Fruit fly (Drosophila melanogaster) whole organism, embryonic: ENCODE results near the gene MED14.
A peak's percentile ranks its signal among the peaks of the same experiment; 100 is the strongest.

Source experiments
- CG10366 ChIP-seq: fragments of 200-800 bp; sonication (Bioruptor generic); IDR thresholded peaks from 2 replicates; pipeline ENCODE4 v1.3.6; 2022; ENCODE audit warnings: missing biosample characterization, missing genetic modification characterization
- CG10565 ChIP-seq: fragments of 200-800 bp; sonication (Bioruptor generic); optimal IDR thresholded peaks from 3 replicates; lab custom pipeline; 2016; ENCODE audit warnings: missing biosample characterization, mild to moderate bottlenecking, missing genetic modification characterization
- CG11247 ChIP-seq: fragments of 200-800 bp; sonication (Bioruptor generic); IDR thresholded peaks from 2 replicates; pipeline ENCODE4 v1.3.6; 2022; ENCODE audit warnings: missing biosample characterization, missing genetic modification characterization
- CG11398 ChIP-seq: fragments of 200-800 bp; sonication (Bioruptor generic); optimal IDR thresholded peaks from 2 replicates; lab custom pipeline; 2016; ENCODE audit warnings: missing biosample characterization, missing genetic modification characterization
- CG11723 ChIP-seq: fragments of 200-800 bp; sonication (Bioruptor generic); optimal IDR thresholded peaks from 2 replicates; lab custom pipeline; 2017; ENCODE audit warnings: missing biosample characterization, mild to moderate bottlenecking, missing genetic modification characterization
- CG12071 ChIP-seq: fragments of 200-800 bp; sonication (Bioruptor generic); optimal IDR thresholded peaks from 3 replicates; lab custom pipeline; 2018; ENCODE audit warnings: missing biosample characterization, mild to moderate bottlenecking, missing genetic modification characterization
- CG12236 ChIP-seq: fragments of 200-800 bp; sonication (Bioruptor generic); optimal IDR thresholded peaks from 2 replicates; lab custom pipeline; 2016; ENCODE audit warnings: missing biosample characterization, missing genetic modification characterization
- CG12391 ChIP-seq: fragments of 200-800 bp; sonication (Bioruptor generic); optimal IDR thresholded peaks from 3 replicates; lab custom pipeline; 2018; ENCODE audit warnings: missing biosample characterization, mild to moderate bottlenecking, missing genetic modification characterization, moderate library complexity
- CG13287 ChIP-seq: fragments of 200-800 bp; sonication (Bioruptor generic); IDR thresholded peaks from 2 replicates; pipeline ENCODE4 v1.3.6; 2022; ENCODE audit warnings: missing biosample characterization, missing genetic modification characterization; ENCODE audit not compliant: partially characterized antibody
- CG13424 ChIP-seq: fragments of 200-800 bp; sonication (Bioruptor generic); optimal IDR thresholded peaks from 2 replicates; lab custom pipeline; 2019; ENCODE audit warnings: missing biosample characterization, mild to moderate bottlenecking, missing genetic modification characterization, moderate library complexity
- CG14441 ChIP-seq: fragments of 200-800 bp; sonication (Bioruptor generic); IDR thresholded peaks from 2 replicates; pipeline ENCODE4 v1.3.6; 2022; ENCODE audit warnings: missing biosample characterization, missing genetic modification characterization
- CG1603 ChIP-seq: fragments of 200-800 bp; sonication (Bioruptor generic); optimal IDR thresholded peaks from 2 replicates; lab custom pipeline; 2019; ENCODE audit warnings: missing biosample characterization, mild to moderate bottlenecking, missing genetic modification characterization, moderate library complexity
- CG17829 ChIP-seq: fragments of 200-800 bp; optimal IDR thresholded peaks from 2 replicates; lab custom pipeline; 2019; ENCODE audit warnings: missing biosample characterization, mild to moderate bottlenecking, missing genetic modification characterization, moderate library complexity
- CG1792 ChIP-seq: fragments of 200-800 bp; sonication (Bioruptor generic); optimal IDR thresholded peaks from 2 replicates; lab custom pipeline; 2016; ENCODE audit warnings: missing biosample characterization, missing genetic modification characterization
- CG31388 ChIP-seq: fragments of 200-800 bp; sonication (Bioruptor generic); optimal IDR thresholded peaks from 2 replicates; lab custom pipeline; 2016; ENCODE audit warnings: missing biosample characterization, missing genetic modification characterization
- CG31441 ChIP-seq: fragments of 200-800 bp; sonication (Bioruptor generic); IDR thresholded peaks from 2 replicates; pipeline ENCODE4 v1.3.6; 2022; ENCODE audit warnings: missing biosample characterization, missing genetic modification characterization
- CG4424 ChIP-seq: fragments of 200-800 bp; sonication (Bioruptor generic); optimal IDR thresholded peaks from 3 replicates; lab custom pipeline; 2016; ENCODE audit warnings: missing biosample characterization, missing genetic modification characterization
- CG6689 ChIP-seq: fragments of 200-800 bp; sonication (Bioruptor generic); IDR thresholded peaks from 2 replicates; pipeline ENCODE4 v1.3.6; 2022; ENCODE audit warnings: missing biosample characterization, missing genetic modification characterization
- CG7963 ChIP-seq: fragments of 200-800 bp; sonication (Bioruptor generic); IDR thresholded peaks from 3 replicates; pipeline ENCODE4 v1.3.6; 2022; ENCODE audit warnings: missing biosample characterization, missing genetic modification characterization; ENCODE audit not compliant: partially characterized antibody
- CG9437 ChIP-seq: fragments of 200-800 bp; sonication (Bioruptor generic); optimal IDR thresholded peaks from 2 replicates; lab custom pipeline; 2018; ENCODE audit warnings: missing biosample characterization, mild to moderate bottlenecking, missing genetic modification characterization
- D19A ChIP-seq: fragments of 200-800 bp; optimal IDR thresholded peaks from 3 replicates; lab custom pipeline; 2019; ENCODE audit warnings: missing biosample characterization, mild to moderate bottlenecking, missing genetic modification characterization, moderate library complexity
- Dip3 ChIP-seq: fragments of 200-800 bp; sonication (Bioruptor generic); optimal IDR thresholded peaks from 3 replicates; lab custom pipeline; 2016; ENCODE audit warnings: missing biosample characterization, missing genetic modification characterization
- HHEX ChIP-seq: fragments of 200-800 bp; sonication (Bioruptor generic); optimal IDR thresholded peaks from 3 replicates; lab custom pipeline; 2017; ENCODE audit warnings: missing biosample characterization, mild to moderate bottlenecking, missing genetic modification characterization, missing genetic modification reagents
- HLH3B ChIP-seq: fragments of 200-800 bp; sonication (Bioruptor generic); IDR thresholded peaks from 2 replicates; pipeline ENCODE4 v1.3.6; 2022; ENCODE audit warnings: missing biosample characterization, missing genetic modification characterization
- Hand ChIP-seq: fragments of 200-800 bp; sonication (Bioruptor generic); optimal IDR thresholded peaks from 2 replicates; lab custom pipeline; 2017; ENCODE audit warnings: mild to moderate bottlenecking, missing biosample characterization, missing genetic modification reagents, missing genetic modification characterization
- Jarid2 ChIP-seq: fragments of 200-800 bp; sonication (Bioruptor generic); optimal IDR thresholded peaks from 3 replicates; lab custom pipeline; 2017; ENCODE audit warnings: mild to moderate bottlenecking, missing biosample characterization, missing genetic modification reagents, missing genetic modification characterization
- Med ChIP-seq: fragments of 200-800 bp; sonication (Bioruptor generic); peaks from one replicate; lab custom pipeline; 2016; ENCODE audit warnings: missing biosample characterization, missing genetic modification characterization, mild to moderate bottlenecking, inconsistent platforms, moderate library complexity
- Nf-YC ChIP-seq: fragments of 200-800 bp; optimal IDR thresholded peaks from 3 replicates; lab custom pipeline; 2019; ENCODE audit warnings: missing biosample characterization, mild to moderate bottlenecking, missing genetic modification characterization, moderate library complexity
- Optix ChIP-seq: fragments of 200-800 bp; sonication (Bioruptor generic); IDR thresholded peaks from 3 replicates; pipeline ENCODE4 v1.3.6; 2022; ENCODE audit warnings: missing biosample characterization, missing genetic modification characterization
- Ptx1 ChIP-seq: fragments of 200-800 bp; sonication (Bioruptor generic); IDR thresholded peaks from 2 replicates; pipeline ENCODE4 v1.3.6; 2022; ENCODE audit warnings: missing biosample characterization, missing genetic modification characterization
- Sin3A ChIP-seq: fragments of >200 bp; optimal IDR thresholded peaks from 2 replicates; lab custom pipeline; 2018
- Sox100B ChIP-seq: fragments of 200-800 bp; sonication (Bioruptor generic); optimal IDR thresholded peaks from 3 replicates; lab custom pipeline; 2018; ENCODE audit warnings: missing biosample characterization, mild to moderate bottlenecking, missing genetic modification characterization
- Sry-δ ChIP-seq: fragments of 200-800 bp; sonication (Bioruptor generic); optimal IDR thresholded peaks from 2 replicates; lab custom pipeline; 2016; ENCODE audit warnings: missing biosample characterization, missing genetic modification characterization
- bowl ChIP-seq: fragments of 200-800 bp; sonication (Bioruptor generic); IDR thresholded peaks from 2 replicates; pipeline ENCODE4 v1.3.6; 2022; ENCODE audit warnings: missing biosample characterization, missing genetic modification characterization
- chinmo ChIP-seq: fragments of 200-800 bp; sonication (Bioruptor generic); IDR thresholded peaks from 4 replicates; pipeline ENCODE4 v1.3.6; 2022; ENCODE audit warnings: missing biosample characterization, missing genetic modification characterization; ENCODE audit not compliant: partially characterized antibody
- crc ChIP-seq: fragments of 200-800 bp; sonication (Bioruptor generic); optimal IDR thresholded peaks from 2 replicates; lab custom pipeline; 2016; ENCODE audit warnings: missing biosample characterization, missing genetic modification characterization
- da ChIP-seq: fragments of 200-800 bp; sonication (Bioruptor generic); optimal IDR thresholded peaks from 2 replicates; lab custom pipeline; 2016; ENCODE audit warnings: missing biosample characterization, missing genetic modification characterization
- gce ChIP-seq: fragments of 200-800 bp; sonication (Bioruptor generic); IDR thresholded peaks from 3 replicates; pipeline ENCODE4 v1.3.6; 2022; ENCODE audit warnings: missing biosample characterization, missing genetic modification characterization
- grn ChIP-seq: fragments of 200-800 bp; sonication (Bioruptor generic); optimal IDR thresholded peaks from 3 replicates; lab custom pipeline; 2017; ENCODE audit warnings: missing biosample characterization, missing genetic modification characterization
- gsb ChIP-seq: fragments of 200-800 bp; sonication (Bioruptor generic); IDR thresholded peaks from 2 replicates; pipeline ENCODE4 v1.3.6; 2022; ENCODE audit warnings: missing biosample characterization, missing genetic modification characterization
- hbn ChIP-seq: fragments of 200-800 bp; sonication (Bioruptor generic); IDR thresholded peaks from 2 replicates; pipeline ENCODE4 v1.3.6; 2022; ENCODE audit warnings: missing biosample characterization, missing genetic modification characterization; ENCODE audit not compliant: partially characterized antibody
- mld ChIP-seq: fragments of 200-800 bp; sonication (Bioruptor generic); IDR thresholded peaks from 3 replicates; pipeline ENCODE4 v1.3.6; 2022; ENCODE audit warnings: missing biosample characterization, missing genetic modification characterization; ENCODE audit not compliant: partially characterized antibody
- onecut ChIP-seq: fragments of 200-800 bp; sonication (Bioruptor generic); IDR thresholded peaks from 2 replicates; pipeline ENCODE4 v1.3.6; 2022; ENCODE audit warnings: missing biosample characterization, missing genetic modification characterization
- p53 ChIP-seq: fragments of 200-800 bp; sonication (Bioruptor generic); optimal IDR thresholded peaks from 2 replicates; lab custom pipeline; 2016; ENCODE audit warnings: missing biosample characterization, missing genetic modification characterization
- repo ChIP-seq: fragments of 200-800 bp; sonication (Bioruptor generic); optimal IDR thresholded peaks from 2 replicates; lab custom pipeline; 2016; ENCODE audit warnings: missing biosample characterization, missing genetic modification characterization
- sens-2 ChIP-seq: fragments of 200-800 bp; sonication (Bioruptor generic); IDR thresholded peaks from 2 replicates; pipeline ENCODE4 v1.3.6; 2022; ENCODE audit warnings: missing biosample characterization, missing genetic modification characterization
- seq ChIP-seq: fragments of 200-800 bp; sonication (Bioruptor generic); IDR thresholded peaks from 2 replicates; pipeline ENCODE4 v1.3.6; 2022; ENCODE audit warnings: missing biosample characterization, missing genetic modification characterization
- sisA ChIP-seq: fragments of 200-800 bp; sonication (Bioruptor generic); IDR thresholded peaks from 2 replicates; pipeline ENCODE4 v1.3.6; 2022; ENCODE audit warnings: missing biosample characterization, missing genetic modification characterization
- sqz ChIP-seq: fragments of 200-800 bp; sonication (Bioruptor generic); optimal IDR thresholded peaks from 3 replicates; lab custom pipeline; 2018; ENCODE audit warnings: missing biosample characterization, mild to moderate bottlenecking, missing genetic modification characterization
- wek ChIP-seq: fragments of 200-800 bp; sonication (Bioruptor generic); optimal IDR thresholded peaks from 3 replicates; lab custom pipeline; 2018; ENCODE audit warnings: missing biosample characterization, mild to moderate bottlenecking, missing genetic modification characterization, moderate library complexity

Gene MED14

dm6 chr3L:642146-642864 lies 49.3 kb downstream of the MED14 start (continued):
- TF ChIP-seq Ptx1 (GFP tag; lab: Robert Waterston, UW): peak; percentile 68; the same call in 1 of the 2 replicates
- no peak for TF ChIP-seq wek
- TF ChIP-seq CG7963 (GFP tag; lab: Robert Waterston, UW): no peak
- TF ChIP-seq da: no peak
- TF ChIP-seq Nf-YC (tag; lab: Kevin White, UChicago): peak; percentile 21
- no peak for TF ChIP-seq CG12236 (GFP tag; lab: Kevin White, UChicago)
- no peak for TF ChIP-seq bowl (GFP tag; lab: Robert Waterston, UW)
- TF ChIP-seq HHEX: peak; percentile 48
- TF ChIP-seq CG4424 (GFP tag; lab: Kevin White, UChicago): peak; percentile 71
- no peak for TF ChIP-seq repo
- peak; percentile 63 for TF ChIP-seq D19A (tag; lab: Kevin White, UChicago)
- TF ChIP-seq CG10366 (GFP tag; lab: Robert Waterston, UW): peak; percentile 52
- no peak for TF ChIP-seq Hand (GFP tag; lab: Kevin White, UChicago)
- no peak for TF ChIP-seq Sin3A
- no peak for TF ChIP-seq CG11398 (GFP tag; lab: Kevin White, UChicago)
- peak; percentile 81 for TF ChIP-seq Sox100B
- TF ChIP-seq CG13287 (GFP tag; lab: Robert Waterston, UW): no peak
- no peak for TF ChIP-seq CG10565 (GFP tag; lab: Kevin White, UChicago)
- TF ChIP-seq Dip3 (GFP tag; lab: Kevin White, UChicago): no peak
- peak; percentile 44; the same call in 1 of the 2 replicates for TF ChIP-seq CG6689 (GFP tag; lab: Robert Waterston, UW)
- no peak for TF ChIP-seq Sry-δ
- TF ChIP-seq CG9437 (GFP tag; lab: Kevin White, UChicago): peak; percentile 33
- peak; percentile 71 for TF ChIP-seq CG13424 (tag; lab: Kevin White, UChicago)
- TF ChIP-seq Jarid2: peak; percentile 1
- no peak for TF ChIP-seq CG1603 (tag; lab: Kevin White, UChicago)
- no peak for TF ChIP-seq mld (GFP tag; lab: Robert Waterston, UW)
- peak; percentile 84 for TF ChIP-seq CG31441 (GFP tag; lab: Robert Waterston, UW)
- no peak for TF ChIP-seq crc (GFP tag; lab: Kevin White, UChicago)
- peak; percentile 34; the same call in 1 of the 2 replicates for TF ChIP-seq sisA (GFP tag; lab: Robert Waterston, UW)
- TF ChIP-seq CG17829: peak; percentile 61
- peak; percentile 5; the same call in 1 of the 2 replicates for TF ChIP-seq HLH3B (GFP tag; lab: Robert Waterston, UW)
- no peak; the same call in 3 of the 4 replicates for TF ChIP-seq chinmo (GFP tag; lab: Robert Waterston, UW)
- peak; percentile 8 for TF ChIP-seq CG11723 (GFP tag; lab: Kevin White, UChicago)
- TF ChIP-seq CG12391 (tag; lab: Kevin White, UChicago): peak; percentile 70
- no peak for TF ChIP-seq hbn
- no peak for TF ChIP-seq CG11247 (GFP tag; lab: Robert Waterston, UW)
- TF ChIP-seq sens-2: no peak; the same call in 1 of the 2 replicates

dm6 chr3L:642865-643738 lies 50.1 kb downstream of the MED14 start:
- TF ChIP-seq grn (GFP tag; lab: Kevin White, UChicago) (peak; percentile 58), p53 (GFP tag; lab: Kevin White, UChicago) (peak; percentile 24), seq (GFP tag; lab: Robert Waterston, UW) (peak; percentile 52; the same call in 1 of the 2 replicates), CG31388 (no peak), Optix (GFP tag; lab: Robert Waterston, UW) (0 out of 3 replicates have a peak, but pooled peaks have one; percentile 39), gce (GFP tag; lab: Robert Waterston, UW) (peak; percentile 4; the same call in 1 of the 3 replicates), onecut (peak; percentile 30), sqz (GFP tag; lab: Kevin White, UChicago) (peak; percentile 34), CG1792 (GFP tag; lab: Kevin White, UChicago) (no peak), Med (GFP tag; lab: Kevin White, UChicago) (peak; percentile 79), gsb (GFP tag; lab: Robert Waterston, UW) (no peak), CG12071 (GFP tag; lab: Kevin White, UChicago) (peak; percentile 48), CG14441 (GFP tag; lab: Robert Waterston, UW) (no peak; the same call in 1 of the 2 replicates)
